Fruit fly (Drosophila melanogaster) S2 (cell line): ENCODE data around the gene slpr.

ENCODE experiments used
- CG8478 ChIP-seq: fragments of >200 bp; optimal IDR thresholded peaks from 2 replicates; lab custom pipeline; 2018
- CTCF ChIP-seq, 2 experiments: fragments of >200 bp; optimal IDR thresholded peaks; 2 replicates each; lab custom pipeline; 2018

dm6 chrX:8148556-8148955 lies 28.4 kb downstream of the slpr start, which contains the start of gene CG10959:
- no peak for TF ChIP-seq CTCF (optimal IDR thresholded peaks at IDR 0.05; lab: Kevin White, UChicago)
- TF ChIP-seq CG8478 (lab: Kevin White, UChicago) = no peak
